Fruit fly (Drosophila melanogaster): ENCODE measurements around the gene sstn.
A peak's percentile ranks its signal among the peaks of the same experiment; 100 is the strongest.

sstn gene

DNA sequence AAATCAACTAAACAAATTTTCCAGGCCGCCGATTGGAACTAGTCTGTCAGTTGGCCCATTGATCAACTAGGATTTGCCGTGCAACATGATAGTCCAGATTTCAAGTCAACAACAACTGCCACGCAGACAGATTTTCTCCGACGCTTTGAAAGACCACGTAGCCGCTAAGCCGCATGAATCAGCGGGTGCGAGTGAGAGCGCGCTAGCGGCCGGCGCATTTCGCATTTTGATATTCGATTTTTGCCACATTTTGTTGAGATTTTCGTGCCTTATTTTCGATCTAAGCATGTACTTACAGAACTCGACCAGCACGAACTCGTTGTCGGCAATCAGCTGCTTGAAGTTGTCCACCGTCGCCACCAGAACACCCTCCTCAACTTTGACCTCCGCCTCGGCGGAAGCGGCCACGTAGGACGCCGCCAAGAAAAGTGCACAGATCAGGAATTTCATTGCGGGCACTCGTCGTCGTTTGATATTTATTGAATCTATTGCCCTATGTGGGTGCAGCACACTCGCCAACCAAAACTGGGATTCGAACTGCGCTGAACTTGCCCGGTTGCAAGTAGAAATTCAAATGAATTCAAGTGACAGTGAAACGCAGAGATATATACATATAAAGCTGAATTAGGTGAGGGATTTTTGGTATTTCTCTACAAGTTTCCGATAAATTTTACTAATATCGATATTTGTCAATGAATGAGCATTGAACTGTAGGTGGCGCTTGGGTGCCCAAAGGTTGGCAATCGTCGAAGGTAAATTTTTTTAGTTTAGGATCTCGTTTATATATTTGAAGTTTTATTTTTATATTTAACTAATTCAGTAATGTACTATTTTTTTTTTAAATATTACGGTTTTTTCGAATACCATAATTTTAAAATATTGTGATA, 47.7 kb upstream of the sstn start, which contains the start of gene Pdi (continued):
- TF ChIP-seq CG6175 (GFP tag; IDR thresholded peaks at IDR 0.05), result no peak
- TF ChIP-seq CG11696 (GFP tag; IDR thresholded peaks at IDR 0.05), result no peak
- TF ChIP-seq CG7357 (GFP tag; IDR thresholded peaks at IDR 0.05), result no peak
- TF ChIP-seq YL-1 (GFP tag; optimal IDR thresholded peaks at IDR 0.05), result peak; percentile 81
- peak; percentile 51 for TF ChIP-seq gcm2 (GFP tag; optimal IDR thresholded peaks at IDR 0.05)
- no peak for TF ChIP-seq Bdp1 (GFP tag; optimal IDR thresholded peaks at IDR 0.05)
- TF ChIP-seq CTCF (GFP tag; optimal IDR thresholded peaks at IDR 0.05), result peak; percentile 97
- TF ChIP-seq grn (GFP tag; optimal IDR thresholded peaks at IDR 0.05), result no peak
- no peak for TF ChIP-seq danr (GFP tag; IDR thresholded peaks at IDR 0.05)
- peak; percentile 32 for TF ChIP-seq gsb-n (tag; optimal IDR thresholded peaks at IDR 0.05)
- TF ChIP-seq CG6654 (GFP tag; optimal IDR thresholded peaks at IDR 0.05), result no peak
- TF ChIP-seq CG9727 (GFP tag; optimal IDR thresholded peaks at IDR 0.05), result peak; percentile 40
- TF ChIP-seq Vsx1 (GFP tag; optimal IDR thresholded peaks at IDR 0.05), result no peak
- TF ChIP-seq CG11504 (tag; optimal IDR thresholded peaks at IDR 0.05), result peak; percentile 50
- TF ChIP-seq Side (GFP tag; optimal IDR thresholded peaks at IDR 0.05), result peak; percentile 49
- TF ChIP-seq btn (GFP tag; optimal IDR thresholded peaks at IDR 0.05), result no peak
- no peak for TF ChIP-seq CG15479 (GFP tag; optimal IDR thresholded peaks at IDR 0.05)
- no peak for TF ChIP-seq lov (optimal IDR thresholded peaks at IDR 0.05)
- no peak for TF ChIP-seq lov (GFP tag; IDR thresholded peaks at IDR 0.05)
- TF ChIP-seq stc (GFP tag; IDR thresholded peaks at IDR 0.05), result no peak
- no peak for TF ChIP-seq Gsc (GFP tag; IDR thresholded peaks at IDR 0.05)
- no peak for TF ChIP-seq tup (GFP tag; optimal IDR thresholded peaks at IDR 0.05)
- TF ChIP-seq CG32532 (GFP tag; IDR thresholded peaks at IDR 0.05), result peak; percentile 45
- peak; percentile 88 for TF ChIP-seq CG13287 (GFP tag; IDR thresholded peaks at IDR 0.05; ENCODE audit: partially characterized antibody)
- no peak for TF ChIP-seq az2 (GFP tag; optimal IDR thresholded peaks at IDR 0.05)
- peak; percentile 20 for TF ChIP-seq dmrt99B (tag; optimal IDR thresholded peaks at IDR 0.05)
- TF ChIP-seq Dad (GFP tag; optimal IDR thresholded peaks at IDR 0.05), result peak; percentile 54
- TF ChIP-seq Xbp1 (GFP tag; optimal IDR thresholded peaks at IDR 0.05), result peak; percentile 84
- TF ChIP-seq Hr78 (GFP tag; optimal IDR thresholded peaks at IDR 0.05), result peak in 1 of 2 experiments; percentile 99
- no peak for TF ChIP-seq CG2889 (GFP tag; IDR thresholded peaks at IDR 0.05)
- TF ChIP-seq fd3F (GFP tag; optimal IDR thresholded peaks at IDR 0.05), result no peak
- TF ChIP-seq Elba2 (GFP tag; optimal IDR thresholded peaks at IDR 0.05), result no peak
- peak; percentile 60; the same call in 2 of the 3 replicates for TF ChIP-seq HLH4C (GFP tag; IDR thresholded peaks at IDR 0.05; ENCODE audit: partially characterized antibody)
- 0 out of 2 replicates have a peak, but pooled peaks have one; percentile 5 for TF ChIP-seq crol (GFP tag; IDR thresholded peaks at IDR 0.05)
- TF ChIP-seq NK7.1 (GFP tag; optimal IDR thresholded peaks at IDR 0.05), result peak; percentile 6
- peak; percentile 34 for TF ChIP-seq bcd (GFP tag; optimal IDR thresholded peaks at IDR 0.05)
- TF ChIP-seq CG12744 (GFP tag; optimal IDR thresholded peaks at IDR 0.05), result no peak
- peak in 1 of 2 experiments; percentile 16 for TF ChIP-seq Eip74EF (GFP tag; optimal IDR thresholded peaks at IDR 0.05)
- peak; percentile 41 for TF ChIP-seq CrebB (tag; optimal IDR thresholded peaks at IDR 0.05)
- TF ChIP-seq sc (optimal IDR thresholded peaks at IDR 0.05), result no peak
- no peak for TF ChIP-seq sc (GFP tag; optimal IDR thresholded peaks at IDR 0.05)
- TF ChIP-seq Trl (optimal IDR thresholded peaks at IDR 0.05), result peak in 1 of 2 experiments; percentile 55
- TF ChIP-seq Trl (GFP tag; optimal IDR thresholded peaks at IDR 0.05), result no peak
- TF ChIP-seq CG12155 (GFP tag; optimal IDR thresholded peaks at IDR 0.05), result peak; percentile 17
- TF ChIP-seq CG31224 (GFP tag; IDR thresholded peaks at IDR 0.05), result no peak
- TF ChIP-seq CG6683 (GFP tag; optimal IDR thresholded peaks at IDR 0.05), result no peak
- peak; percentile 40; the same call in 1 of the 3 replicates for TF ChIP-seq row (GFP tag; IDR thresholded peaks at IDR 0.05)
- peak; percentile 42 for TF ChIP-seq Dek (tag; optimal IDR thresholded peaks at IDR 0.05)
- peak; percentile 4 for TF ChIP-seq caup (GFP tag; optimal IDR thresholded peaks at IDR 0.05; ENCODE audit: severe bottlenecking)
- no peak for TF ChIP-seq CG9609 (GFP tag; optimal IDR thresholded peaks at IDR 0.05)
